Worm (Caenorhabditis elegans): ENCODE data around the gene rpl-28.
A peak's percentile ranks its signal among the peaks of the same experiment; 100 is the strongest.

DNA sequence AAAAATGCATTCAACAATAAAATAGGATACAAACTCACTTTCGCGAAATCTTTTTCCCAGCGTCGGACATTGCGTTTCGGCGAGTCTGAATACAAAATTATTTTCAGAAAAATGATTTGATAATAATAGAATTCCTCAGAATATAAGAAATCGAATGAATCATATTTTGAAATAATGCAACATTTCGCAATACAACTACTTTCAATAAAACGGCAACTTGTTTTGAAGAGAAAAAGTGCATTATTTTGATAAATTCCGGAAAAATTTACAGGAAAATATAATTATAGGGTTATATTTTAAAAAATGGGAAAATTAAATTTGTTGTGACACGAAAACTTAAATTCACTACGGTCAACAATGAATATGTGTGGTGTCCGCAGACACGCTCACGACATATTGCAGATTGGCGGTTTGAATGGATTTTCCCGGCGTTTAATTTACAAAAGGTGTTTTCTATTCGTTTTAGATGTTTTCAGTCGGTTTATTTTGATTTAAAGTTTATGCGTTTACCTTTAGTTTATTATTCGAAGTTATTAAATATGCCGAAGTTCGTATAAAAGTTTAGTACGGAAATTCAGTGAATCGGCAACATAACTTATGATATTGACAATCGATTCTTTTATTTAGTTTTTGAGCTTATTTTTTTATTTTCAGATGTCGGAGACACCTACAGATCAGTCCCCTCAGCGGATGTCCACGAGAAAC is 35.5 kb upstream of the rpl-28 start, which contains the start of the genes abcf-1 and scc-3:
- TF ChIP-seq egl-27 (tag; optimal IDR thresholded peaks at IDR 0.05) (no peak), pax-3 (tag; optimal IDR thresholded peaks at IDR 0.05) (no peak), snpc-4 (tag; optimal IDR thresholded peaks at IDR 0.05) (no peak), lsy-2 (tag; optimal IDR thresholded peaks at IDR 0.05) (peak; percentile 86 to 98), aha-1 (tag; optimal IDR thresholded peaks at IDR 0.05) (no peak), ztf-4 (tag; optimal IDR thresholded peaks at IDR 0.05) (no peak), fkh-10 (GFP tag; optimal IDR thresholded peaks at IDR 0.05) (no peak), lin-13 (GFP tag; optimal IDR thresholded peaks at IDR 0.05) (no peak), lin-15B (tag; optimal IDR thresholded peaks at IDR 0.05) (no peak), nhr-12 (tag; optimal IDR thresholded peaks at IDR 0.05) (no peak)

Measured in whole organism, L1 larva.